Worm (Caenorhabditis elegans): ENCODE results near the gene T23F2.4.

The T23F2.4 gene

ce11 chrX:5476357-5476756 lies 38.5 kb downstream of the T23F2.4 start:
- TF ChIP-seq lin-38 (GFP tag; IDR thresholded peaks at IDR 0.05): no peak
- no peak for TF ChIP-seq nhr-76 (tag; optimal IDR thresholded peaks at IDR 0.05)
- peak; percentile 40 for TF ChIP-seq dve-1 (tag; optimal IDR thresholded peaks at IDR 0.05; ENCODE audit: insufficient read depth)
- TF ChIP-seq ces-1 (GFP tag; optimal IDR thresholded peaks at IDR 0.05): no peak
- no peak for TF ChIP-seq mes-2 (tag; optimal IDR thresholded peaks at IDR 0.05; ENCODE audit: poor library complexity, severe bottlenecking)
- TF ChIP-seq aha-1 (tag): no peak
- TF ChIP-seq dmd-9 (GFP tag; IDR thresholded peaks at IDR 0.05): no peak
- no peak for TF ChIP-seq daf-19 (GFP tag; conservative IDR thresholded peaks at IDR 0.05)
- no peak for TF ChIP-seq madf-9 (GFP tag; conservative IDR thresholded peaks at IDR 0.05)
- TF ChIP-seq T20F7.1 (GFP tag; optimal IDR thresholded peaks at IDR 0.05): no peak
- TF ChIP-seq Y48G9A.11 (GFP tag; IDR thresholded peaks at IDR 0.05): no peak
- TF ChIP-seq D1046.2 (GFP tag; IDR thresholded peaks at IDR 0.05): no peak
- TF ChIP-seq nhr-111 (GFP tag; optimal IDR thresholded peaks at IDR 0.05): no peak
- no peak for TF ChIP-seq arid-1 (GFP tag; conservative IDR thresholded peaks at IDR 0.05)
- TF ChIP-seq nhr-28 (tag; optimal IDR thresholded peaks at IDR 0.05): peak; percentile 26
- no peak for TF ChIP-seq tag-97 (GFP tag; IDR thresholded peaks at IDR 0.05)
- TF ChIP-seq ceh-20 (GFP tag; IDR thresholded peaks at IDR 0.05): no peak
- TF ChIP-seq php-3 (GFP tag; IDR thresholded peaks at IDR 0.05): no peak
- no peak for TF ChIP-seq hmg-1.1 (GFP tag; IDR thresholded peaks at IDR 0.05)
- no peak for TF ChIP-seq zfp-2 (tag; optimal IDR thresholded peaks at IDR 0.05)
- TF ChIP-seq attf-4 (tag; optimal IDR thresholded peaks at IDR 0.05): no peak
- TF ChIP-seq lin-39 (tag; optimal IDR thresholded peaks at IDR 0.05): no peak
- no peak for TF ChIP-seq snpc-4 (tag; optimal IDR thresholded peaks at IDR 0.05)
- TF ChIP-seq ZK337.2 (GFP tag; IDR thresholded peaks at IDR 0.05): no peak
- no peak for TF ChIP-seq nhr-48 (tag; optimal IDR thresholded peaks at IDR 0.05)
- no peak for TF ChIP-seq tra-1 (GFP tag; IDR thresholded peaks at IDR 0.05)
- TF ChIP-seq ceh-28 (tag; optimal IDR thresholded peaks at IDR 0.05): no peak
- TF ChIP-seq dmd-8 (GFP tag; IDR thresholded peaks at IDR 0.05): no peak
- no peak for TF ChIP-seq ctbp-1 (GFP tag; IDR thresholded peaks at IDR 0.05)
- TF ChIP-seq madf-5 (GFP tag; IDR thresholded peaks at IDR 0.05): no peak
- TF ChIP-seq daf-12 (tag; optimal IDR thresholded peaks at IDR 0.05): no peak
- no peak for TF ChIP-seq pha-4 (GFP tag; IDR thresholded peaks at IDR 0.05)
- no peak for TF ChIP-seq pha-4 (tag; optimal IDR thresholded peaks at IDR 0.05)
- no peak for TF ChIP-seq daf-16 (GFP tag; optimal IDR thresholded peaks at IDR 0.05)
- peak; percentile 67 for TF ChIP-seq daf-16 (tag; optimal IDR thresholded peaks at IDR 0.05)
- peak; percentile 57 for TF ChIP-seq hlh-11 (tag; optimal IDR thresholded peaks at IDR 0.05)
- TF ChIP-seq Y75B8A.6 (GFP tag; IDR thresholded peaks at IDR 0.05): no peak
- no peak for TF ChIP-seq lin-15B (tag; optimal IDR thresholded peaks at IDR 0.05)
- peak; percentile 42; the same call in 1 of the 2 replicates for TF ChIP-seq dmd-6 (GFP tag; IDR thresholded peaks at IDR 0.05)
- TF ChIP-seq mxl-3 (GFP tag; optimal IDR thresholded peaks at IDR 0.05): peak; percentile 68
- TF ChIP-seq pqm-1 (tag; optimal IDR thresholded peaks at IDR 0.05): peak; percentile 83
- TF ChIP-seq lir-3 (tag; optimal IDR thresholded peaks at IDR 0.05): no peak
- TF ChIP-seq ztf-7 (tag; optimal IDR thresholded peaks at IDR 0.05): no peak
- no peak for TF ChIP-seq nhr-11 (tag; optimal IDR thresholded peaks at IDR 0.05)
- TF ChIP-seq mdt-29 (GFP tag; IDR thresholded peaks at IDR 0.05): no peak
- TF ChIP-seq gei-8 (GFP tag; optimal IDR thresholded peaks at IDR 0.05): no peak
